Worm (Caenorhabditis elegans) whole organism, early embryonic: Measurements from ENCODE around the gene C17F4.7.
"Not testable (repeated sequence)": the region's sequence is repeated elsewhere in the genome, so short reads cannot be mapped to it uniquely, and the experiment has no call there.

ENCODE experiments used
- B0310.2 ChIP-seq: sonication (generic microtip); optimal IDR thresholded peaks from 2 replicates; lab custom pipeline; 2016; ENCODE audit warnings: mild to moderate bottlenecking, missing genetic modification characterization, missing compliant biosample characterization
- F13C5.2 ChIP-seq: sonication (generic microtip); optimal IDR thresholded peaks from 2 replicates; lab custom pipeline; 2017; ENCODE audit warnings: mild to moderate bottlenecking, missing genetic modification characterization, inconsistent platforms, missing compliant biosample characterization
- aly-1 ChIP-seq: sonication (generic microtip); optimal IDR thresholded peaks from 2 replicates; lab custom pipeline; 2016; ENCODE audit warnings: missing genetic modification characterization, missing compliant biosample characterization
- ama-1 ChIP-seq: fragments of 150-350 bp; optimal IDR thresholded peaks from 2 replicates; lab custom pipeline; 2014
- ceh-13 ChIP-seq: fragments of 200-800 bp; sonication (Bioruptor generic); optimal IDR thresholded peaks from 2 replicates; lab custom pipeline; 2018; ENCODE audit warnings: mild to moderate bottlenecking, missing genetic modification characterization, missing compliant biosample characterization
- ceh-36 ChIP-seq: sonication (generic microtip); optimal IDR thresholded peaks from 2 replicates; lab custom pipeline; 2016; ENCODE audit warnings: missing genetic modification characterization, inconsistent platforms, missing compliant biosample characterization
- ets-7 ChIP-seq: sonication (generic microtip); optimal IDR thresholded peaks from 2 replicates; lab custom pipeline; 2016; ENCODE audit warnings: missing genotype, missing genetic modification characterization, missing compliant biosample characterization
- flt-1 ChIP-seq: fragments of 200-800 bp; sonication (Bioruptor generic); IDR thresholded peaks from 2 replicates; pipeline ENCODE4 v1.3.6; 2022; ENCODE audit warnings: missing genetic modification characterization, missing compliant biosample characterization
- hmbx-1 ChIP-seq: sonication (generic microtip); optimal IDR thresholded peaks from 2 replicates; lab custom pipeline; 2016; ENCODE audit warnings: mild to moderate bottlenecking, missing genetic modification characterization, missing compliant biosample characterization
- hmg-4 ChIP-seq: fragments of 200-800 bp; sonication (Bioruptor generic); optimal IDR thresholded peaks from 2 replicates; lab custom pipeline; 2018; ENCODE audit warnings: mild to moderate bottlenecking, missing genetic modification characterization, missing compliant biosample characterization
- hnd-1 ChIP-seq: sonication (generic microtip); optimal IDR thresholded peaks from 2 replicates; lab custom pipeline; 2016; ENCODE audit warnings: missing genetic modification characterization, missing compliant biosample characterization
- pes-1 ChIP-seq: fragments of 200-800 bp; sonication (Bioruptor generic); IDR thresholded peaks from 2 replicates; pipeline ENCODE4 v1.3.6; 2022; ENCODE audit warnings: missing genetic modification reagents, missing genetic modification characterization, missing compliant biosample characterization
- scrt-1 ChIP-seq: fragments of 200-800 bp; sonication (Bioruptor generic); IDR thresholded peaks from 2 replicates; pipeline ENCODE4 v1.3.6; 2022; ENCODE audit warnings: missing genetic modification characterization, missing compliant biosample characterization
- sea-1 ChIP-seq: fragments of 200-800 bp; sonication (Bioruptor generic); conservative IDR thresholded peaks from 2 replicates; pipeline ENCODE4 v1.3.6; 2022; ENCODE audit warnings: missing genetic modification characterization, missing compliant biosample characterization
- tbx-11 ChIP-seq: fragments of 200-800 bp; sonication (Bioruptor generic); IDR thresholded peaks from 2 replicates; pipeline ENCODE4 v1.3.6; 2022; ENCODE audit warnings: missing genetic modification characterization, missing compliant biosample characterization
- tbx-37 ChIP-seq: fragments of 200-800 bp; sonication (Bioruptor generic); conservative IDR thresholded peaks from 2 replicates; pipeline ENCODE4 v1.3.6; 2022; ENCODE audit warnings: missing genetic modification reagents, missing genetic modification characterization, missing compliant biosample characterization
- tra-4 ChIP-seq: sonication (generic microtip); optimal IDR thresholded peaks from 2 replicates; lab custom pipeline; 2017; ENCODE audit warnings: missing genetic modification characterization, missing compliant biosample characterization

C17F4.7 gene

DNA sequence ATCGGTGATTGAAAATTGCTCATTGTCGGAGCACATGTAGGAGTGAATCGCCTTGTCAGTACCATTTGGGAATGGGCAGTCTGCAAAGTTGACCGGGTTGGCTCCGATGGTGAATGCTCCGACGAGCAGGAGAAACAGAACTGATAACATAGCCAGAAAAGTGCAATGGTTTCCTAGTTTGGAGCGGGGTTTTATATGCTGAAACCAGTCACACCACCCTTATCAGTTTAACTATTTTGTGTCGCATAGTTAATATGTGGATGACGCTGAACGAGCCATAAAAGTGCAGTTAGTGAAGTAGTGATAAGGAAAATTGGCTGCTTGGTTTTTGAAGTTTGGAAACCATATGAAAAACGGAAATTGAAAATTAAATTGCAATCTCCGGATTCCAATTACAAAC, at the start of gene C17F4.7:
C17F4.7 (minus strand) TSS at position 180 of the 400 bp plus-strand sequence.
- TF ChIP-seq tbx-37 (GFP tag; lab: Robert Waterston, UW) (no peak), ama-1 (lab: Kevin White, UChicago) (no peak), flt-1 (GFP tag; lab: Robert Waterston, UW) (no peak), ceh-36 (no peak), sea-1 (GFP tag; lab: Robert Waterston, UW) (no peak), ceh-13 (no peak), F13C5.2 (tag; lab: Kevin White, UChicago) (no peak), hmbx-1 (no peak), aly-1 (no peak), hnd-1 (tag; lab: Kevin White, UChicago) (no peak), ets-7 (tag; lab: Kevin White, UChicago) (no peak), hmg-4 (GFP tag; lab: Kevin White, UChicago) (no peak), scrt-1 (GFP tag; lab: Robert Waterston, UW) (no peak), B0310.2 (tag; lab: Kevin White, UChicago) (no peak)

DNA sequence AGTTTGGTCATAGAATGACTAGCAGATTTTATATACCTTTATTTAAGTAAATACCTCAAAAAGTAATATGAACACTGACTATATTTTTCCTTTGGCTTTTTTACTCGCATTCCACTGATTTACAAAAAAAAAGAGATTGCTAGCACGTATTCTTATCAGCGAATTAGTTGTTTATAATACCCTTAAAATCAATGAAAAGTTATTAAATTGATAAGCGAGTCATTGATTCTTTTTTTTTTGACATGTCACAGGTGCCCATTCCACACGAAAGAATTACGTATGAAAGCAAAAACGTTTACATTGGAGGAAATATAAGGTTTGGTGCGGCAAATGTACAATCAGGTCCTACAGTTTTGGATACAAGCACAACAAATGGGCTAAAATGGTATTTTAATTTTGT, 49.4 kb upstream of the C17F4.7 start, which contains the start of gene btb-17:
btb-17 (plus strand) TSS at position 213 of the 400 bp plus-strand sequence.
- TF ChIP-seq flt-1 (GFP tag; lab: Robert Waterston, UW) (no peak), ceh-36 (no peak), pes-1 (GFP tag; lab: Robert Waterston, UW) (no peak)

DNA sequence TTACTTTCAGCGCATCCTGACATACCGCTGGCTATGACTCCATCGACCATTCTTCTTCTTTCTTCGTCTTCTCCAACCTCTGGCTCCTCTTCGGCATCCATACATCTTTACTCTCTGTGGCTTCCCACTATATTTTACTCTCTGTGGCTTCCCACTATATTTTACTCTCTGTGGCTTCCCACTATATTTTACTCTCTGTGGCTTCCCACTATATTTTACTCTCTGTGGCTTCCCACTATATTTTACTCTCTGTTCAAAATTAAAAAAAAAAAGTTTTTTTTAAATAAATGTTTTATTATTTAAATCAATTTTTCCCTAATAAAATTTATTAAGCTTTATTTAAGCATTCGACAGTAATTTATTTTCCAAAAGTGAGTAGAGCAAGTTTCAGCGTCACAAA, 44.7 kb upstream of the C17F4.7 start, which contains the start of gene F39E9.14:
F39E9.14 (minus strand) TSS at position 101 of the 400 bp plus-strand sequence.
- TF ChIP-seq sea-1 (GFP tag; lab: Robert Waterston, UW); B0310.2 (tag; lab: Kevin White, UChicago); aly-1: not testable (repeated sequence)

ce11 chrII:3287073-3287472, 41.3 kb upstream of the C17F4.7 start, which contains the start of gene sri-63:
Gene sri-63 (plus strand): TSS chrII:3287373.
- TF ChIP-seq hmbx-1 (no peak), tbx-37 (GFP tag; lab: Robert Waterston, UW) (no peak), pes-1 (GFP tag; lab: Robert Waterston, UW) (no peak), F13C5.2 (tag; lab: Kevin White, UChicago) (no peak), ets-7 (tag; lab: Kevin White, UChicago) (no peak), hnd-1 (tag; lab: Kevin White, UChicago) (no peak), flt-1 (GFP tag; lab: Robert Waterston, UW) (no peak)

ce11 chrII:3284558-3284957, 38.7 kb upstream of the C17F4.7 start, which contains the start of gene scl-15:
Gene scl-15 (minus strand): TSS chrII:3284658.
- no peak for TF ChIP-seq B0310.2 (tag; lab: Kevin White, UChicago)
- TF ChIP-seq ceh-13: no peak
- no peak for TF ChIP-seq pes-1 (GFP tag; lab: Robert Waterston, UW)
- TF ChIP-seq hmbx-1: no peak
- TF ChIP-seq F13C5.2 (tag; lab: Kevin White, UChicago): no peak
- no peak for TF ChIP-seq hnd-1 (tag; lab: Kevin White, UChicago)
- no peak for TF ChIP-seq flt-1 (GFP tag; lab: Robert Waterston, UW)
- no peak for TF ChIP-seq tbx-37 (GFP tag; lab: Robert Waterston, UW)

DNA sequence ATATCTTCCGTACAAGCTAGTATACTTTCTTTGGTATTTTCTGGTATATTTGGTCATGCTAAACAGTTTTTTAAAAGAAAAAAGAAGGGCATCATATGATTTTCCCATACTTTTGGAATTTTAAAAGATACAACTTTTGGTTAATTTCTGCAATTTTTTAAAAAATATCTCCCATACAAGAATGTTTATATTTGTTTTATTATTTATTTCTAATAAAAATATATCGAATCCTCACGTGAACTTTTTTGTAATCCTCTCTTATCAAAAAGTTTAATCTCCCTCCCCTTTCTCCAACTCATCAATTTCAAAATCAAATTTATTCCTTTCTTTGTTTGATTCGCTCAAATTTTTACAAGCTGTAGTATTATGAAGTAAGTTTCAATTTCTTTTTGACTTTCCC, 36.5 kb upstream of the C17F4.7 start, which contains the start of gene nep-13:
nep-13 (plus strand) TSS at position 301 of the 400 bp plus-strand sequence.
- TF ChIP-seq ama-1 (lab: Kevin White, UChicago) (no peak), scrt-1 (GFP tag; lab: Robert Waterston, UW) (no peak), hnd-1 (tag; lab: Kevin White, UChicago) (no peak), tbx-11 (GFP tag; lab: Robert Waterston, UW) (no peak), hmg-4 (GFP tag; lab: Kevin White, UChicago) (no peak), sea-1 (GFP tag; lab: Robert Waterston, UW) (no peak), ets-7 (tag; lab: Kevin White, UChicago) (no peak), tra-4 (tag; lab: Kevin White, UChicago) (no peak), ceh-36 (no peak), F13C5.2 (tag; lab: Kevin White, UChicago) (no peak), tbx-37 (GFP tag; lab: Robert Waterston, UW) (no peak), hmbx-1 (no peak), flt-1 (GFP tag; lab: Robert Waterston, UW) (no peak), ceh-13 (no peak), aly-1 (no peak), B0310.2 (tag; lab: Kevin White, UChicago) (no peak), pes-1 (GFP tag; lab: Robert Waterston, UW) (no peak)

DNA sequence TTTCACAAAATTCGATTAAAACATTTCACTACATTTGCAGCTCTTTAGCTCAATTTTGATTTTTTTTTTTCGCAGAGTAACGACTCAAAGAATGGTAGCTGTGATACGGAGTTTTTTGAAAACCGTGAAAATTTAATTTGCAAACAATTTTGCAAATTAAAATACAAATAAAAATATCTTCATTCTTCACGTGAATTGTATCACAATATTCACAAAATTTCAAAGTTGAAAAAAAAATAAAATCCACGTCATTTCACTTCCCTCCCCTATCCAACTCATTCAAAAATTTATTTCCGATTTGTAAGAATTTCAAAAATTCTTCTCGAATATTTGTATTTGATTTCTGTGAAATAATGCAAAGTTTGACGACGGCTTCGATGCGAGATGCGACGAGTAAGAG, 32.8 kb upstream of the C17F4.7 start, which contains the start of gene wht-4:
wht-4 (plus strand) TSS at position 301 of the 400 bp plus-strand sequence.
- no peak for TF ChIP-seq B0310.2 (tag; lab: Kevin White, UChicago)
- TF ChIP-seq aly-1: no peak
- no peak for TF ChIP-seq scrt-1 (GFP tag; lab: Robert Waterston, UW)
- TF ChIP-seq ceh-36: no peak
- no peak for TF ChIP-seq flt-1 (GFP tag; lab: Robert Waterston, UW)
- TF ChIP-seq hnd-1 (tag; lab: Kevin White, UChicago): no peak
- no peak for TF ChIP-seq tbx-11 (GFP tag; lab: Robert Waterston, UW)
- no peak for TF ChIP-seq ets-7 (tag; lab: Kevin White, UChicago)
- no peak for TF ChIP-seq tbx-37 (GFP tag; lab: Robert Waterston, UW)
- no peak for TF ChIP-seq hmg-4 (GFP tag; lab: Kevin White, UChicago)
- no peak for TF ChIP-seq pes-1 (GFP tag; lab: Robert Waterston, UW)
- no peak for TF ChIP-seq hmbx-1
- no peak for TF ChIP-seq sea-1 (GFP tag; lab: Robert Waterston, UW)
- no peak for TF ChIP-seq ceh-13
- no peak for TF ChIP-seq ama-1 (lab: Kevin White, UChicago)
- TF ChIP-seq F13C5.2 (tag; lab: Kevin White, UChicago): no peak
